Worm (Caenorhabditis elegans): ENCODE data around the gene W07A12.8.

W07A12.8 gene

ce11 chrII:9132338-9132737, 33.3 kb downstream of the W07A12.8 start:
- TF ChIP-seq chd-7 (tag; optimal IDR thresholded peaks at IDR 0.05), result peak; percentile 38
- no peak for TF ChIP-seq hrde-1 (tag; optimal IDR thresholded peaks at IDR 0.05; ENCODE audit: borderline replicate concordance)

ce11 chrII:9131363-9131762, 34.2 kb downstream of the W07A12.8 start, which contains the start of gene C16D2.1:
Gene C16D2.1 (plus strand): TSS chrII:9131663.
- no peak for TF ChIP-seq attf-6 (GFP tag; IDR thresholded peaks at IDR 0.05)
- no peak for TF ChIP-seq athp-1 (tag; optimal IDR thresholded peaks at IDR 0.05)
- TF ChIP-seq attf-5 (GFP tag; optimal IDR thresholded peaks at IDR 0.05), result no peak
- no peak for TF ChIP-seq repo-1 (tag; optimal IDR thresholded peaks at IDR 0.05)
- TF ChIP-seq ztf-18 (tag; optimal IDR thresholded peaks at IDR 0.05), result no peak
- TF ChIP-seq B0261.1 (tag; optimal IDR thresholded peaks at IDR 0.05), result no peak
- no peak for TF ChIP-seq cebp-1 (GFP tag; IDR thresholded peaks at IDR 0.05)
- TF ChIP-seq cebp-1 (tag; optimal IDR thresholded peaks at IDR 0.05), result no peak
- no peak for TF ChIP-seq F52B5.7 (tag; optimal IDR thresholded peaks at IDR 0.05)
- TF ChIP-seq ztf-25 (GFP tag; IDR thresholded peaks at IDR 0.05), result no peak
- TF ChIP-seq lir-1 (GFP tag; conservative IDR thresholded peaks at IDR 0.05), result no peak
- no peak for TF ChIP-seq hsf-1 (GFP tag; IDR thresholded peaks at IDR 0.05)
- no peak for TF ChIP-seq madf-10 (tag; optimal IDR thresholded peaks at IDR 0.05)
- no peak for TF ChIP-seq zim-3 (tag; optimal IDR thresholded peaks at IDR 0.05)

- TF ChIP-seq tbp1 (GFP tag; optimal IDR thresholded peaks at IDR 0.05) (no peak), F49E8.2 (tag; optimal IDR thresholded peaks at IDR 0.05; ENCODE audit: insufficient read depth) (no peak), dpl-1 (GFP tag; optimal IDR thresholded peaks at IDR 0.05) (no peak), die-1 (tag; optimal IDR thresholded peaks at IDR 0.05) (no peak), F33H1.4 (GFP tag; IDR thresholded peaks at IDR 0.05) (no peak), aptf-3 (GFP tag; IDR thresholded peaks at IDR 0.05) (no peak), zim-3 (tag; optimal IDR thresholded peaks at IDR 0.05) (no peak), ceh-100 (GFP tag; IDR thresholded peaks at IDR 0.05) (no peak), lsy-27 (tag; optimal IDR thresholded peaks at IDR 0.05; ENCODE audit: borderline replicate concordance, insufficient read depth) (no peak), F55B11.4 (tag; optimal IDR thresholded peaks at IDR 0.05; ENCODE audit: borderline replicate concordance, insufficient read depth) (no peak), attf-3 (GFP tag; conservative IDR thresholded peaks at IDR 0.05) (no peak), zfh-2 (GFP tag; conservative IDR thresholded peaks at IDR 0.05) (no peak), lir-1 (GFP tag; conservative IDR thresholded peaks at IDR 0.05) (no peak), lsl-1 (GFP tag; optimal IDR thresholded peaks at IDR 0.05) (no peak), D2030.7 (GFP tag; IDR thresholded peaks at IDR 0.05) (no peak), attf-5 (GFP tag; optimal IDR thresholded peaks at IDR 0.05) (no peak)
These were observed 35.3 kb downstream of the W07A12.8 start for ce11 chrII:9130339-9130738.

- TF ChIP-seq let-526 (GFP tag; IDR thresholded peaks at IDR 0.05) (0 out of 2 replicates have a peak, but pooled peaks have one; percentile 39), egl-18 (GFP tag; IDR thresholded peaks at IDR 0.05) (0 out of 2 replicates have a peak, but pooled peaks have one; percentile 54), dpff-1 (tag; optimal IDR thresholded peaks at IDR 0.05) (no peak), ztf-26 (tag; optimal IDR thresholded peaks at IDR 0.05) (peak; percentile 47), nhr-80 (tag; optimal IDR thresholded peaks at IDR 0.05) (peak; percentile 74), F49E8.2 (tag; optimal IDR thresholded peaks at IDR 0.05; ENCODE audit: insufficient read depth) (no peak), efl-1 (GFP tag; optimal IDR thresholded peaks at IDR 0.05) (no peak), lin-40 (tag; optimal IDR thresholded peaks at IDR 0.05) (peak; percentile 57), ceh-27 (GFP tag; optimal IDR thresholded peaks at IDR 0.05) (peak; percentile 11), ztf-18 (tag; optimal IDR thresholded peaks at IDR 0.05) (no peak), mxl-1 (tag; optimal IDR thresholded peaks at IDR 0.05) (no peak), atf-7 (tag; optimal IDR thresholded peaks at IDR 0.05) (peak; percentile 30), aptf-3 (GFP tag; IDR thresholded peaks at IDR 0.05) (no peak), pha-4 (tag; optimal IDR thresholded peaks at IDR 0.05) (no peak), aptf-2 (GFP tag; conservative IDR thresholded peaks at IDR 0.05) (no peak), hsf-1 (GFP tag; IDR thresholded peaks at IDR 0.05) (peak; percentile 92), hlh-12 (tag; optimal IDR thresholded peaks at IDR 0.05) (no peak), mcd-1 (GFP tag; IDR thresholded peaks at IDR 0.05) (0 out of 2 replicates have a peak, but pooled peaks have one; percentile 21), C06A6.2 (GFP tag; conservative IDR thresholded peaks at IDR 0.05) (peak; percentile 53; the same call in 1 of the 2 replicates), lin-35 (GFP tag; optimal IDR thresholded peaks at IDR 0.05) (peak in 1 of 3 experiments; percentile 35)
These were observed 37.5 kb downstream of the W07A12.8 start for ce11 chrII:9128132-9128531.
